Worm (Caenorhabditis elegans) whole organism, L4 larva: ENCODE data around the gene C15B12.4.
A peak's percentile ranks its signal among the peaks of the same experiment; 100 is the strongest.

Source experiments
- D1046.2 ChIP-seq: fragments of 200-800 bp; sonication (Bioruptor generic); IDR thresholded peaks from 2 replicates; pipeline ENCODE4 v1.3.6; 2022; ENCODE audit warnings: missing genetic modification characterization, missing compliant biosample characterization
- T26A8.4 ChIP-seq: fragments of 200-800 bp; sonication (Bioruptor generic); IDR thresholded peaks from 2 replicates; pipeline ENCODE4 v1.3.6; 2022; ENCODE audit warnings: missing genetic modification characterization, missing compliant biosample characterization
- Y105C5A.15 ChIP-seq: fragments of 200-800 bp; sonication (Bioruptor generic); IDR thresholded peaks from 2 replicates; pipeline ENCODE4 v1.3.6; 2022; ENCODE audit warnings: missing genetic modification characterization, missing compliant biosample characterization
- Y48G9A.11 ChIP-seq: fragments of 200-800 bp; sonication (Bioruptor generic); IDR thresholded peaks from 2 replicates; pipeline ENCODE4 v1.3.6; 2022; ENCODE audit warnings: missing genetic modification reagents, missing genetic modification characterization, missing compliant biosample characterization
- Y5F2A.4 ChIP-seq: fragments of 200-800 bp; sonication (Bioruptor generic); optimal IDR thresholded peaks from 2 replicates; lab custom pipeline; 2018; ENCODE audit warnings: mild to moderate bottlenecking, missing genetic modification characterization, missing compliant biosample characterization
- ZK337.2 ChIP-seq: fragments of 200-800 bp; sonication (Bioruptor generic); IDR thresholded peaks from 2 replicates; pipeline ENCODE4 v1.3.6; 2022; ENCODE audit warnings: missing genetic modification reagents, missing genetic modification characterization, missing compliant biosample characterization
- aly-2 ChIP-seq: sonication (generic microtip); optimal IDR thresholded peaks from 2 replicates; lab custom pipeline; 2018; ENCODE audit warnings: missing biosample characterization, missing genetic modification characterization
- ceh-20 ChIP-seq: fragments of 200-800 bp; sonication (Bioruptor generic); IDR thresholded peaks from 2 replicates; pipeline ENCODE4 v1.3.6; 2022; ENCODE audit warnings: missing genetic modification reagents, missing genetic modification characterization, missing compliant biosample characterization
- ces-1 ChIP-seq: fragments of 150-350 bp; sonication (generic microtip); optimal IDR thresholded peaks from 4 replicates; lab custom pipeline; 2014; ENCODE audit warnings: missing biosample characterization, missing genetic modification reagents, missing genetic modification characterization
- daf-12 ChIP-seq: fragments of 150-350 bp; optimal IDR thresholded peaks from 2 replicates; lab custom pipeline; 2014; ENCODE audit warnings: missing biosample characterization, missing genetic modification reagents, missing genetic modification characterization
- daf-16 ChIP-seq, 3 experiments: sonication (generic microtip); optimal IDR thresholded peaks; 2 replicates each; lab custom pipeline; 2016 to 2017; ENCODE audit warnings: missing genetic modification characterization in 3 of 3, missing genetic modification reagents in 3 of 3, mild to moderate bottlenecking in 2 of 3, missing compliant biosample characterization in 2 of 3, missing biosample characterization in 1 of 3, moderate library complexity in 1 of 3
- dmd-6 ChIP-seq: fragments of 200-800 bp; sonication (Bioruptor generic); IDR thresholded peaks from 2 replicates; pipeline ENCODE4 v1.3.6; 2022; ENCODE audit warnings: missing genetic modification reagents, missing genetic modification characterization, missing compliant biosample characterization
- dmd-9 ChIP-seq: fragments of 200-800 bp; sonication (Bioruptor generic); IDR thresholded peaks from 2 replicates; pipeline ENCODE4 v1.3.6; 2022; ENCODE audit warnings: missing genetic modification reagents, missing genetic modification characterization, missing compliant biosample characterization
- dve-1 ChIP-seq: sonication (generic microtip); optimal IDR thresholded peaks from 2 replicates; lab custom pipeline; 2017; ENCODE audit warnings: antibody characterized with exemption, mild to moderate bottlenecking, missing genetic modification characterization, missing compliant biosample characterization; ENCODE audit not compliant: insufficient read depth
- egl-43 ChIP-seq: fragments of 200-800 bp; sonication (Bioruptor generic); IDR thresholded peaks from 2 replicates; pipeline ENCODE4 v1.3.6; 2022; ENCODE audit warnings: missing genetic modification reagents, missing genetic modification characterization, missing compliant biosample characterization
- hlh-11 ChIP-seq: fragments of 200-800 bp; sonication (Bioruptor generic); optimal IDR thresholded peaks from 2 replicates; lab custom pipeline; 2018; ENCODE audit warnings: mild to moderate bottlenecking, missing genetic modification characterization, missing compliant biosample characterization
- hlh-30 ChIP-seq: sonication (generic microtip); optimal IDR thresholded peaks from 2 replicates; lab custom pipeline; 2017; ENCODE audit warnings: antibody characterized with exemption, mild to moderate bottlenecking, missing genetic modification characterization, missing compliant biosample characterization; ENCODE audit not compliant: insufficient read depth
- hmg-1.1 ChIP-seq: fragments of 200-800 bp; sonication (Bioruptor generic); IDR thresholded peaks from 2 replicates; pipeline ENCODE4 v1.3.6; 2022; ENCODE audit warnings: missing genetic modification reagents, missing genetic modification characterization, missing compliant biosample characterization
- lsy-2 ChIP-seq, 2 experiments: fragments of 150-350 bp in 1 of 2; sonication (generic microtip) in 1 of 2; optimal IDR thresholded peaks; 2 replicates each; lab custom pipeline; 2014 to 2017; ENCODE audit warnings: missing biosample characterization in 2 of 2, missing genetic modification characterization in 2 of 2
- madf-5 ChIP-seq, 2 experiments: fragments of 200-800 bp; sonication (Bioruptor generic); IDR thresholded peaks; 2 replicates each; pipeline ENCODE4 v1.3.6; 2022; ENCODE audit warnings: missing compliant biosample characterization in 2 of 2, missing genetic modification characterization in 2 of 2
- mep-1 ChIP-seq: fragments of 150-350 bp; sonication (generic microtip); optimal IDR thresholded peaks from 3 replicates; lab custom pipeline; 2014; ENCODE audit warnings: missing biosample characterization, missing genetic modification characterization
- mes-2 ChIP-seq: sonication (generic microtip); optimal IDR thresholded peaks from 2 replicates; lab custom pipeline; 2016; ENCODE audit warnings: missing genotype, mild to moderate bottlenecking, missing genetic modification characterization, missing compliant biosample characterization; ENCODE audit not compliant: poor library complexity, severe bottlenecking
- nhr-10 ChIP-seq: fragments of 150-350 bp; optimal IDR thresholded peaks from 2 replicates; lab custom pipeline; 2014; ENCODE audit warnings: missing biosample characterization, missing genetic modification characterization
- nhr-237 ChIP-seq: sonication (generic microtip); optimal IDR thresholded peaks from 2 replicates; lab custom pipeline; 2017; ENCODE audit warnings: missing biosample characterization, missing genetic modification characterization
- nhr-28 ChIP-seq: fragments of 150-350 bp; optimal IDR thresholded peaks from 2 replicates; lab custom pipeline; 2014; ENCODE audit warnings: missing biosample characterization, missing genetic modification characterization
- nhr-48 ChIP-seq: sonication (generic microtip); optimal IDR thresholded peaks from 2 replicates; lab custom pipeline; 2016; ENCODE audit warnings: mild to moderate bottlenecking, missing genetic modification characterization, missing compliant biosample characterization
- nhr-77 ChIP-seq: fragments of 150-350 bp; optimal IDR thresholded peaks from 2 replicates; lab custom pipeline; 2014; ENCODE audit warnings: missing biosample characterization, missing genetic modification characterization
- php-3 ChIP-seq: fragments of 200-800 bp; sonication (Bioruptor generic); IDR thresholded peaks from 2 replicates; pipeline ENCODE4 v1.3.6; 2022; ENCODE audit warnings: missing genetic modification reagents, missing genetic modification characterization, missing compliant biosample characterization
- pqm-1 ChIP-seq: sonication (generic microtip); optimal IDR thresholded peaks from 2 replicates; lab custom pipeline; 2017; ENCODE audit warnings: missing biosample characterization, missing genetic modification characterization
- saeg-2 ChIP-seq: fragments of 200-800 bp; sonication (Bioruptor generic); IDR thresholded peaks from 2 replicates; pipeline ENCODE4 v1.3.6; 2022; ENCODE audit warnings: missing genetic modification reagents, missing genetic modification characterization, missing compliant biosample characterization
- sdz-12 ChIP-seq: fragments of 200-800 bp; sonication (Bioruptor generic); optimal IDR thresholded peaks from 2 replicates; lab custom pipeline; 2018; ENCODE audit warnings: mild to moderate bottlenecking, missing genetic modification characterization, missing compliant biosample characterization
- set-16 ChIP-seq: fragments of 200-800 bp; sonication (Bioruptor generic); IDR thresholded peaks from 2 replicates; pipeline ENCODE4 v1.3.6; 2022; ENCODE audit warnings: missing genetic modification reagents, missing genetic modification characterization, missing compliant biosample characterization
- tra-1 ChIP-seq: fragments of 200-800 bp; sonication (Bioruptor generic); IDR thresholded peaks from 2 replicates; pipeline ENCODE4 v1.3.6; 2022; ENCODE audit warnings: missing genetic modification reagents, missing genetic modification characterization, missing compliant biosample characterization
- unc-62 ChIP-seq, 3 experiments: fragments of 150-350 bp in 1 of 3; sonication (generic microtip); optimal IDR thresholded peaks in 2 of 3; peaks in 1 of 3; 1 replicate in 1 of 3; 2 replicates in 2 of 3; lab custom pipeline; 2014 to 2017; ENCODE audit warnings: missing biosample characterization in 3 of 3, missing genetic modification characterization in 3 of 3, missing genetic modification reagents in 3 of 3, missing genotype in 1 of 3
- vab-7 ChIP-seq: fragments of 200-800 bp; sonication (Bioruptor generic); IDR thresholded peaks from 2 replicates; pipeline ENCODE4 v1.3.6; 2022; ENCODE audit warnings: missing genetic modification reagents, missing genetic modification characterization, missing compliant biosample characterization
- ztf-7 ChIP-seq: fragments of 150-350 bp; optimal IDR thresholded peaks from 2 replicates; lab custom pipeline; 2014; ENCODE audit warnings: missing biosample characterization, missing genetic modification characterization

C15B12.4 gene

ce11 chrX:6518537-6518936 is 45.0 kb upstream of the C15B12.4 start, which contains the start of gene ets-4 (continued):
- TF ChIP-seq D1046.2 (GFP tag; lab: Robert Waterston, UW) (no peak), ZK337.2 (GFP tag; lab: Robert Waterston, UW) (no peak), egl-43 (GFP tag; lab: Robert Waterston, UW) (no peak), Y105C5A.15 (no peak), nhr-237 (tag; lab: Kevin White, UChicago) (no peak), aly-2 (tag; lab: Kevin White, UChicago) (no peak), hmg-1.1 (GFP tag; lab: Robert Waterston, UW) (no peak), saeg-2 (GFP tag; lab: Robert Waterston, UW) (0 out of 2 replicates have a peak, but pooled peaks have one; percentile 55), nhr-48 (tag; lab: Kevin White, UChicago) (peak; percentile 57), T26A8.4 (0 out of 2 replicates have a peak, but pooled peaks have one; percentile 31), tra-1 (GFP tag; lab: Robert Waterston, UW) (peak; percentile 85), vab-7 (GFP tag; lab: Robert Waterston, UW) (no peak), hlh-30 (tag; lab: Kevin White, UChicago) (peak; percentile 83), nhr-28 (peak; percentile 86), ces-1 (GFP tag; lab: Kevin White, UChicago) (no peak), Y5F2A.4 (GFP tag; lab: Kevin White, UChicago) (no peak), mes-2 (tag; lab: Kevin White, UChicago) (peak; percentile 52)

DNA sequence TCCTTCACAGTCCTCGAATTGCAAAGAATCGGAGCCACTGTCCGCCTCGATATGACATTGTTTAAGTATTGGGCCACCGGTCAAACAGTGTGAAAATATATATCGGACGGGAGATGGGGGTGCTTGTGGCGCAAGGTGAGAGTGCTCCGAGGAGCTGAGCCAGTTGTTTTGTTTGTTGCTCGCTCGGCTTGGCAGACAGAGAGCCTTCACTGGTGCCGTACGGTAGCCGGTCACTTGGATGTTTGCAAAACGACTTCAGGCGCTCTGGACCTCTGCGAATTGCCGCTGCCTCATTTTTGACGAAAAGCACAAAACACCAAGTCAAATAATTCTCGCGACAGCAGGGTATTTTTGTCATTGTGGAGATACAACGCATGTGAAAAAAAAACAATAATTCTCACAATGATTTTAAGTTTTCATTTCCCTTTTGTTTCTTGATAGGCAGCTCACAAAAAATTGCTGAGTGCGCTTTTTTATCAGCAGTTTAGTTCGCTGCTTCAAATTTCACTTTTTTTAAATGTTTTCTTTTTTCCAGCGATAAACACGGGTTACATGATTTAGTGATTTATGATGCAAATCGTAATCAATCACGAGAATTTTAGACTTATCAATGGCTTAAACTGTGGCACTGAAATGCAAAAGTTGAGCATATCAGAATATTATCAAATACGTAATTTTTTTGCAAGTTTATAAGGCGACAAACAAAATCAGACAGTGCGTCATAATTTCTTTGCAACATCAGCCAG is 43.6 kb upstream of the C15B12.4 start:
- TF ChIP-seq daf-16 (GFP tag; optimal IDR thresholded peaks at IDR 0.05; lab: Kevin White, UChicago), result no peak
- TF ChIP-seq daf-16 (tag; optimal IDR thresholded peaks at IDR 0.05; lab: Kevin White, UChicago), result peak; percentile 95
- peak; percentile 88 for TF ChIP-seq dve-1 (tag; lab: Kevin White, UChicago)
- TF ChIP-seq daf-12, result no peak
- peak; percentile 81 for TF ChIP-seq ceh-20 (GFP tag; lab: Robert Waterston, UW)
- no peak for TF ChIP-seq sdz-12 (GFP tag; lab: Kevin White, UChicago)
- peak; percentile 73; the same call in 1 of the 2 replicates for TF ChIP-seq tra-1 (GFP tag; lab: Robert Waterston, UW)
- TF ChIP-seq pqm-1 (tag; lab: Kevin White, UChicago), result peak; percentile 50
- peak; percentile 93 for TF ChIP-seq php-3 (GFP tag; lab: Robert Waterston, UW)
- TF ChIP-seq set-16, result peak; percentile 58
- no peak for TF ChIP-seq T26A8.4
- TF ChIP-seq nhr-28, result peak; percentile 35
- peak; percentile 68 for TF ChIP-seq ztf-7 (tag; lab: Kevin White, UChicago)
- no peak for TF ChIP-seq madf-5 (GFP tag; IDR thresholded peaks at IDR 0.05; lab: Robert Waterston, UW)
- peak; percentile 79 for TF ChIP-seq hlh-11 (tag; lab: Kevin White, UChicago)
- no peak for TF ChIP-seq dmd-9 (GFP tag; lab: Robert Waterston, UW)
- TF ChIP-seq nhr-10 (tag; lab: Kevin White, UChicago), result no peak
- peak; percentile 77 for TF ChIP-seq dmd-6
- TF ChIP-seq hlh-30 (tag; lab: Kevin White, UChicago), result peak; percentile 61
- TF ChIP-seq lsy-2 (tag; optimal IDR thresholded peaks at IDR 0.05; lab: Kevin White, UChicago), result peak in 1 of 2 experiments; percentile 44
- TF ChIP-seq Y48G9A.11 (GFP tag; lab: Robert Waterston, UW), result no peak
- peak; percentile 59 for TF ChIP-seq mep-1 (tag; lab: Kevin White, UChicago)
- peak in 1 of 2 experiments; percentile 39 for TF ChIP-seq unc-62 (GFP tag; optimal IDR thresholded peaks at IDR 0.05 in 1 of 2; lab: Kevin White, UChicago)
- no peak for TF ChIP-seq unc-62 (tag; optimal IDR thresholded peaks at IDR 0.05; lab: Kevin White, UChicago)
- peak; percentile 38 for TF ChIP-seq nhr-77 (tag; lab: Kevin White, UChicago)
